Worm (Caenorhabditis elegans) whole organism, L4/young adult: ENCODE measurements around the gene C50F4.16.

Experiments used
- W03F9.2 ChIP-seq: fragments of 150-350 bp; optimal IDR thresholded peaks from 2 replicates; lab custom pipeline; 2014; ENCODE audit warnings: missing biosample characterization, missing genetic modification characterization
- him-1 ChIP-seq: sonication (generic microtip); optimal IDR thresholded peaks from 2 replicates; lab custom pipeline; 2016; ENCODE audit warnings: missing genotype, missing genetic modification reagents, missing genetic modification characterization, missing compliant biosample characterization

DNA sequence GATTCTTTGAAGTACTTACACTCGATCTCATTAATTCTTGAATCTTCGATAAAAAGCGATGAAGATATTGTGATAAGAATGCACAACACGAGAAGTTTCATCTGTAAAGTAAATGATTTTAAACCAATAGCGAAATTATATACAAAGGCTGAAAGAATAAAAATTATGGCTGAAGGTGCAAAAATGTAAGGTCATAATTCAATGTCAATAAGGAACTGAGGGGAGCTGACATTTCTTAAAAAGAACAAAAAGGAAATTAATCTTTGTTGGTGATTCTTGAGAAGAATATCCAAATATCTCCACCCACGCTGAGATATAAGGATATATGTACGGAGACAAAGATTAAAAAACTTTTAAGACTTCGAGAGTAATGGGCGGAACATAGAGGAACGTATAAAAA, 17.3 kb downstream of the C50F4.16 start, which contains the start of gene C50F4.9:
- no peak for TF ChIP-seq W03F9.2 (tag; lab: Kevin White, UChicago)
- no peak for TF ChIP-seq him-1 (tag; lab: Kevin White, UChicago)
